Fruit fly (Drosophila melanogaster) whole organism, embryonic: ENCODE measurements around the gene CG3703.

ENCODE experiments used
- CG12769 ChIP-seq: fragments of 200-800 bp; sonication (Bioruptor generic); optimal IDR thresholded peaks from 2 replicates; lab custom pipeline; 2019; ENCODE audit warnings: missing biosample characterization, mild to moderate bottlenecking, missing genetic modification characterization, moderate library complexity
- mam ChIP-seq: fragments of 200-800 bp; sonication (Bioruptor generic); optimal IDR thresholded peaks from 3 replicates; lab custom pipeline; 2016; ENCODE audit warnings: missing biosample characterization, missing genetic modification characterization

dm6 chrX:933997-934396, 11.6 kb downstream of the CG3703 start:
- TF ChIP-seq mam (GFP tag; lab: Kevin White, UChicago) (no peak), CG12769 (tag; lab: Kevin White, UChicago) (no peak)
